Worm (Caenorhabditis elegans) whole organism, young adult: Measurements from ENCODE around the gene mccc-1.

Experiments used
- C06A6.2 ChIP-seq: fragments of 200-800 bp; sonication (Bioruptor generic); conservative IDR thresholded peaks from 2 replicates; pipeline ENCODE4 v1.3.6; 2022; ENCODE audit warnings: missing genetic modification characterization, missing compliant biosample characterization
- T07F8.4 ChIP-seq: sonication (generic microtip); optimal IDR thresholded peaks from 2 replicates; lab custom pipeline; 2016; ENCODE audit warnings: mild to moderate bottlenecking, missing genetic modification characterization, moderate library complexity, missing compliant biosample characterization
- Y53G8AR.9 ChIP-seq: fragments of 200-800 bp; sonication (Bioruptor generic); conservative IDR thresholded peaks from 2 replicates; pipeline ENCODE4 v1.3.6; 2022; ENCODE audit warnings: missing genetic modification reagents, missing genetic modification characterization, missing compliant biosample characterization
- ZK185.1 ChIP-seq: sonication (generic microtip); optimal IDR thresholded peaks from 2 replicates; lab custom pipeline; 2016; ENCODE audit warnings: mild to moderate bottlenecking, missing genetic modification characterization, missing compliant biosample characterization; ENCODE audit not compliant: poor library complexity, severe bottlenecking
- ekl-4 ChIP-seq: fragments of 200-800 bp; sonication (Bioruptor generic); IDR thresholded peaks from 2 replicates; pipeline ENCODE4 v1.3.6; 2022; ENCODE audit warnings: missing genetic modification reagents, missing genetic modification characterization, missing compliant biosample characterization
- gei-17 ChIP-seq: fragments of 200-800 bp; sonication (Bioruptor generic); optimal IDR thresholded peaks from 2 replicates; lab custom pipeline; 2018; ENCODE audit warnings: mild to moderate bottlenecking, missing genetic modification characterization, missing compliant biosample characterization
- hlh-12 ChIP-seq: sonication (generic microtip); optimal IDR thresholded peaks from 2 replicates; lab custom pipeline; 2016; ENCODE audit warnings: missing genetic modification characterization, missing compliant biosample characterization
- lir-1 ChIP-seq: fragments of 200-800 bp; sonication (Bioruptor generic); conservative IDR thresholded peaks from 2 replicates; pipeline ENCODE4 v1.3.6; 2022; ENCODE audit warnings: missing genetic modification reagents, missing genetic modification characterization, missing compliant biosample characterization
- mel-28 ChIP-seq: sonication (generic microtip); optimal IDR thresholded peaks from 2 replicates; lab custom pipeline; 2016; ENCODE audit warnings: borderline replicate concordance, mild to moderate bottlenecking, missing genetic modification characterization, missing compliant biosample characterization
- nfya-2 ChIP-seq: fragments of 200-800 bp; sonication (Bioruptor generic); IDR thresholded peaks from 2 replicates; pipeline ENCODE4 v1.3.6; 2022; ENCODE audit warnings: missing genetic modification reagents, missing genetic modification characterization, missing compliant biosample characterization
- nhr-90 ChIP-seq: sonication (generic microtip); optimal IDR thresholded peaks from 2 replicates; lab custom pipeline; 2016; ENCODE audit warnings: missing genotype, mild to moderate bottlenecking, missing genetic modification characterization, missing compliant biosample characterization
- snpc-1.3 ChIP-seq: sonication (generic microtip); optimal IDR thresholded peaks from 2 replicates; lab custom pipeline; 2017; ENCODE audit warnings: missing genetic modification characterization, mild to moderate bottlenecking, missing compliant biosample characterization, antibody characterized with exemption, moderate library complexity, missing genotype, missing genetic modification reagents; ENCODE audit not compliant: insufficient read depth
- snpc-4 ChIP-seq, 5 experiments: fragments of 150-350 bp in 1 of 5; sonication (generic microtip) in 4 of 5; optimal IDR thresholded peaks; 2 replicates each; lab custom pipeline; 2014 to 2018; ENCODE audit warnings: missing genetic modification characterization in 5 of 5, missing biosample characterization in 3 of 5, antibody characterized with exemption in 2 of 5, mild to moderate bottlenecking in 2 of 5, missing compliant biosample characterization in 2 of 5, missing genotype in 2 of 5, moderate library complexity in 2 of 5, missing genetic modification reagents in 1 of 5
- unc-62 ChIP-seq: fragments of 150-350 bp; optimal IDR thresholded peaks from 2 replicates; lab custom pipeline; 2014; ENCODE audit warnings: missing biosample characterization, missing genetic modification reagents, missing genetic modification characterization

ce11 chrIV:9846574-9846973, 37.8 kb upstream of the mccc-1 start, which contains the start of gene K07F5.6:
- TF ChIP-seq snpc-4 (GFP tag; optimal IDR thresholded peaks at IDR 0.05; lab: Kevin White, UChicago): no peak
- no peak for TF ChIP-seq snpc-4 (tag; optimal IDR thresholded peaks at IDR 0.05; lab: Kevin White, UChicago)
- no peak for TF ChIP-seq hlh-12
- TF ChIP-seq C06A6.2: no peak
- TF ChIP-seq ekl-4: no peak
- TF ChIP-seq nhr-90: no peak
- no peak for TF ChIP-seq lir-1 (GFP tag; lab: Robert Waterston, UW)
- no peak for TF ChIP-seq snpc-1.3 (tag; lab: Kevin White, UChicago)
- no peak for TF ChIP-seq nfya-2
- TF ChIP-seq unc-62: no peak
- TF ChIP-seq gei-17 (GFP tag; lab: Kevin White, UChicago): no peak
- no peak for TF ChIP-seq mel-28 (tag; lab: Kevin White, UChicago)
- no peak for TF ChIP-seq T07F8.4
- no peak for TF ChIP-seq ZK185.1 (tag; lab: Kevin White, UChicago)
- no peak for TF ChIP-seq Y53G8AR.9 (GFP tag; lab: Robert Waterston, UW)
